Worm (Caenorhabditis elegans) whole organism, young adult: ENCODE data around the gene F16F9.3.

ENCODE experiments used
- K12H6.12 ChIP-seq: fragments of 200-800 bp; sonication (Bioruptor generic); optimal IDR thresholded peaks from 2 replicates; lab custom pipeline; 2018; ENCODE audit warnings: mild to moderate bottlenecking, missing genetic modification characterization, missing compliant biosample characterization
- T07F8.4 ChIP-seq: sonication (generic microtip); optimal IDR thresholded peaks from 2 replicates; lab custom pipeline; 2016; ENCODE audit warnings: mild to moderate bottlenecking, missing genetic modification characterization, moderate library complexity, missing compliant biosample characterization
- Y79H2A.3 ChIP-seq: fragments of 200-800 bp; sonication (Bioruptor generic); conservative IDR thresholded peaks from 2 replicates; pipeline ENCODE4 v1.3.6; 2022; ENCODE audit warnings: missing genetic modification reagents, missing genetic modification characterization, missing compliant biosample characterization
- aptf-3 ChIP-seq: fragments of 200-800 bp; sonication (Bioruptor generic); IDR thresholded peaks from 2 replicates; pipeline ENCODE4 v1.3.6; 2022; ENCODE audit warnings: missing genetic modification characterization, missing compliant biosample characterization
- attf-5 ChIP-seq: fragments of 200-800 bp; sonication (Bioruptor generic); optimal IDR thresholded peaks from 2 replicates; lab custom pipeline; 2018; ENCODE audit warnings: mild to moderate bottlenecking, missing genetic modification characterization, missing compliant biosample characterization
- cebp-2 ChIP-seq: fragments of 200-800 bp; sonication (Bioruptor generic); IDR thresholded peaks from 2 replicates; pipeline ENCODE4 v1.3.6; 2022; ENCODE audit warnings: missing genetic modification characterization, missing compliant biosample characterization
- him-1 ChIP-seq: sonication (generic microtip); optimal IDR thresholded peaks from 2 replicates; lab custom pipeline; 2016; ENCODE audit warnings: missing genotype, missing genetic modification reagents, missing genetic modification characterization, missing compliant biosample characterization
- hlh-12 ChIP-seq: sonication (generic microtip); optimal IDR thresholded peaks from 2 replicates; lab custom pipeline; 2016; ENCODE audit warnings: missing genetic modification characterization, missing compliant biosample characterization
- let-607 ChIP-seq, 2 experiments: fragments of 200-800 bp in 1 of 2; sonication (Bioruptor generic) in 1 of 2; sonication (generic microtip) in 1 of 2; optimal IDR thresholded peaks; 2 replicates each; lab custom pipeline; 2016 to 2018; ENCODE audit warnings: mild to moderate bottlenecking in 2 of 2, missing compliant biosample characterization in 2 of 2, missing genetic modification characterization in 2 of 2, moderate library complexity in 2 of 2, missing genotype in 1 of 2
- madf-10 ChIP-seq: sonication (generic microtip); optimal IDR thresholded peaks from 2 replicates; lab custom pipeline; 2016; ENCODE audit warnings: mild to moderate bottlenecking, missing genetic modification characterization, missing compliant biosample characterization
- pha-4 ChIP-seq: fragments of 150-350 bp; sonication (generic microtip); optimal IDR thresholded peaks from 2 replicates; lab custom pipeline; 2014; ENCODE audit warnings: missing biosample characterization, missing genetic modification reagents, missing genetic modification characterization
- snpc-4 ChIP-seq, 5 experiments: fragments of 150-350 bp in 1 of 5; sonication (generic microtip) in 4 of 5; optimal IDR thresholded peaks; 2 replicates each; lab custom pipeline; 2014 to 2018; ENCODE audit warnings: missing genetic modification characterization in 5 of 5, missing biosample characterization in 3 of 5, antibody characterized with exemption in 2 of 5, mild to moderate bottlenecking in 2 of 5, missing compliant biosample characterization in 2 of 5, missing genotype in 2 of 5, moderate library complexity in 2 of 5, missing genetic modification reagents in 1 of 5
- zfh-2 ChIP-seq: fragments of 200-800 bp; sonication (Bioruptor generic); conservative IDR thresholded peaks from 2 replicates; pipeline ENCODE4 v1.3.6; 2022; ENCODE audit warnings: missing genetic modification reagents, missing genetic modification characterization, missing compliant biosample characterization

- no peak for TF ChIP-seq cebp-2 (GFP tag; lab: Robert Waterston, UW)
- no peak for TF ChIP-seq snpc-4 (GFP tag; optimal IDR thresholded peaks at IDR 0.05; lab: Kevin White, UChicago)
- TF ChIP-seq snpc-4 (tag; optimal IDR thresholded peaks at IDR 0.05; lab: Kevin White, UChicago), result no peak
- TF ChIP-seq T07F8.4 (tag; lab: Kevin White, UChicago), result no peak
- no peak for TF ChIP-seq aptf-3 (GFP tag; lab: Robert Waterston, UW)
- TF ChIP-seq attf-5 (GFP tag; lab: Kevin White, UChicago), result no peak
- no peak for TF ChIP-seq him-1 (tag; lab: Kevin White, UChicago)
- no peak for TF ChIP-seq zfh-2 (GFP tag; lab: Robert Waterston, UW)
- no peak for TF ChIP-seq K12H6.12 (tag; lab: Kevin White, UChicago)
- TF ChIP-seq pha-4 (tag; lab: Kevin White, UChicago), result no peak
- no peak for TF ChIP-seq madf-10 (tag; lab: Kevin White, UChicago)
- no peak for TF ChIP-seq Y79H2A.3 (GFP tag; lab: Robert Waterston, UW)
- TF ChIP-seq hlh-12 (tag; lab: Kevin White, UChicago), result no peak
- no peak for TF ChIP-seq let-607 (tag; optimal IDR thresholded peaks at IDR 0.05; lab: Kevin White, UChicago)
These were observed 11.3 kb upstream of the F16F9.3 start, which contains the start of gene F16F9.1 for ce11 chrX:8446108-8446507.
